Worm (Caenorhabditis elegans) whole organism, L1 larva: ENCODE results near the gene ZC487.1.

ENCODE experiments used
- ces-1 ChIP-seq: fragments of 150-350 bp; optimal IDR thresholded peaks from 2 replicates; lab custom pipeline; 2014; ENCODE audit warnings: missing biosample characterization, missing genetic modification reagents, missing genetic modification characterization
- fkh-4 ChIP-seq: sonication (generic microtip); optimal IDR thresholded peaks from 2 replicates; lab custom pipeline; 2016; ENCODE audit warnings: missing compliant biosample characterization, missing genetic modification characterization, borderline replicate concordance

ce11 chrV:6706771-6707170 lies 20.6 kb upstream of the ZC487.1 start, which contains the start of gene W02F12.4:
- no peak for TF ChIP-seq ces-1 (GFP tag; lab: Kevin White, UChicago)
- TF ChIP-seq fkh-4: no peak
